Fruit fly (Drosophila melanogaster) whole organism, wandering third instar larva: ENCODE data around the gene CG9922.

Experiments used
- Abd-B ChIP-seq: fragments of >200 bp; optimal IDR thresholded peaks from 2 replicates; lab custom pipeline; 2017; ENCODE audit warnings: missing biosample characterization, missing genetic modification characterization
- Dfd ChIP-seq: fragments of >200 bp; optimal IDR thresholded peaks from 2 replicates; lab custom pipeline; 2017; ENCODE audit warnings: missing biosample characterization, missing genetic modification characterization
- N ChIP-seq: fragments of >200 bp; optimal IDR thresholded peaks from 2 replicates; lab custom pipeline; 2018; ENCODE audit warnings: missing biosample characterization, missing external identifiers, missing genetic modification characterization
- Rel ChIP-seq, 2 experiments: fragments of 200-800 bp; sonication (Bioruptor generic) in 1 of 2; optimal IDR thresholded peaks; 2 replicates in 1 of 2; 3 replicates in 1 of 2; lab custom pipeline; 2016 to 2019; ENCODE audit warnings: mild to moderate bottlenecking in 2 of 2, missing biosample characterization in 2 of 2, missing genetic modification characterization in 2 of 2, moderate library complexity in 1 of 2

- TF ChIP-seq N (GFP tag; lab: Kevin White, UChicago) (no peak), Rel (GFP tag; optimal IDR thresholded peaks at IDR 0.05; lab: Kevin White, UChicago) (no peak), Rel (tag; optimal IDR thresholded peaks at IDR 0.05; lab: Kevin White, UChicago) (no peak), Dfd (GFP tag; lab: Kevin White, UChicago) (no peak), Abd-B (GFP tag; lab: Kevin White, UChicago) (no peak)
These were observed 28.6 kb downstream of the CG9922 start for dm6 chr3R:14007550-14007949.
